Worm (Caenorhabditis elegans) whole organism, mixed stage, embryonic: ENCODE measurements around the gene F14F9.4.

Experiments used
- M03D4.4 ChIP-seq: sonication (generic microtip); optimal IDR thresholded peaks from 2 replicates; lab custom pipeline; 2017; ENCODE audit warnings: mild to moderate bottlenecking, missing genetic modification characterization, missing compliant biosample characterization
- bed-3 ChIP-seq: fragments of 200-800 bp; sonication (Bioruptor generic); optimal IDR thresholded peaks from 3 replicates; lab custom pipeline; 2018; ENCODE audit warnings: mild to moderate bottlenecking, missing genetic modification characterization, moderate library complexity, missing compliant biosample characterization
- blmp-1 ChIP-seq: fragments of 150-350 bp; optimal IDR thresholded peaks from 2 replicates; lab custom pipeline; 2014; ENCODE audit warnings: missing biosample characterization, missing genetic modification characterization
- ceh-39 ChIP-seq: fragments of 150-350 bp; optimal IDR thresholded peaks from 2 replicates; lab custom pipeline; 2014; ENCODE audit warnings: missing biosample characterization, missing genetic modification characterization
- ceh-43 ChIP-seq: fragments of 200-800 bp; sonication (Bioruptor generic); optimal IDR thresholded peaks from 2 replicates; lab custom pipeline; 2018; ENCODE audit warnings: mild to moderate bottlenecking, missing genetic modification characterization, moderate library complexity, missing compliant biosample characterization
- ceh-83 ChIP-seq: fragments of 200-800 bp; sonication (Bioruptor generic); optimal IDR thresholded peaks from 2 replicates; lab custom pipeline; 2018; ENCODE audit warnings: mild to moderate bottlenecking, missing genetic modification characterization, missing compliant biosample characterization
- ces-1 ChIP-seq: fragments of 150-350 bp; optimal IDR thresholded peaks from 2 replicates; lab custom pipeline; 2014; ENCODE audit warnings: missing biosample characterization, missing genetic modification reagents, missing genetic modification characterization
- drap-1 ChIP-seq: fragments of 200-800 bp; sonication (Bioruptor generic); optimal IDR thresholded peaks from 3 replicates; lab custom pipeline; 2018; ENCODE audit warnings: mild to moderate bottlenecking, missing genetic modification characterization, missing compliant biosample characterization
- elt-1 ChIP-seq: sonication (generic microtip); optimal IDR thresholded peaks from 2 replicates; lab custom pipeline; 2017; ENCODE audit warnings: missing genetic modification characterization, mild to moderate bottlenecking, missing compliant biosample characterization, antibody characterized with exemption, moderate library complexity, borderline replicate concordance; ENCODE audit not compliant: insufficient read depth
- elt-3 ChIP-seq: fragments of 150-350 bp; optimal IDR thresholded peaks from 2 replicates; lab custom pipeline; 2014; ENCODE audit warnings: missing biosample characterization, missing genetic modification characterization
- flh-1 ChIP-seq: fragments of 200-800 bp; sonication (Bioruptor generic); optimal IDR thresholded peaks from 2 replicates; lab custom pipeline; 2018; ENCODE audit warnings: mild to moderate bottlenecking, missing genetic modification characterization, moderate library complexity, missing compliant biosample characterization
- ham-2 ChIP-seq: fragments of 200-800 bp; sonication (Bioruptor generic); optimal IDR thresholded peaks from 2 replicates; lab custom pipeline; 2018; ENCODE audit warnings: mild to moderate bottlenecking, missing genetic modification characterization, missing compliant biosample characterization
- hlh-1 ChIP-seq: fragments of 150-350 bp; optimal IDR thresholded peaks from 2 replicates; lab custom pipeline; 2014; ENCODE audit warnings: missing biosample characterization, missing genetic modification reagents, missing genetic modification characterization
- lin-13 ChIP-seq: fragments of 150-350 bp; optimal IDR thresholded peaks from 2 replicates; lab custom pipeline; 2014; ENCODE audit warnings: missing biosample characterization, missing genetic modification characterization
- lin-32 ChIP-seq: fragments of 200-800 bp; sonication (Bioruptor generic); optimal IDR thresholded peaks from 2 replicates; lab custom pipeline; 2018; ENCODE audit warnings: mild to moderate bottlenecking, missing genetic modification characterization, missing compliant biosample characterization
- lsy-2 ChIP-seq: fragments of 150-350 bp; optimal IDR thresholded peaks from 2 replicates; lab custom pipeline; 2014; ENCODE audit warnings: missing biosample characterization, missing genetic modification characterization
- mab-5 ChIP-seq: fragments of 150-350 bp; optimal IDR thresholded peaks from 2 replicates; lab custom pipeline; 2014; ENCODE audit warnings: missing biosample characterization, missing genetic modification characterization
- mep-1 ChIP-seq: fragments of 150-350 bp; optimal IDR thresholded peaks from 2 replicates; lab custom pipeline; 2017; ENCODE audit warnings: missing biosample characterization, missing genetic modification reagents, missing genetic modification characterization, inconsistent platforms
- mls-2 ChIP-seq: sonication (generic microtip); optimal IDR thresholded peaks from 2 replicates; lab custom pipeline; 2016; ENCODE audit warnings: mild to moderate bottlenecking, missing genetic modification characterization, moderate library complexity, missing compliant biosample characterization
- nhr-12 ChIP-seq: fragments of 150-350 bp; optimal IDR thresholded peaks from 2 replicates; lab custom pipeline; 2014; ENCODE audit warnings: missing biosample characterization, missing genetic modification characterization
- nhr-237 ChIP-seq: fragments of 150-350 bp; optimal IDR thresholded peaks from 2 replicates; lab custom pipeline; 2014; ENCODE audit warnings: missing biosample characterization, missing genetic modification characterization
- nhr-28 ChIP-seq: fragments of 150-350 bp; optimal IDR thresholded peaks from 2 replicates; lab custom pipeline; 2014; ENCODE audit warnings: missing biosample characterization, missing genetic modification characterization
- nhr-76 ChIP-seq: sonication (generic microtip); optimal IDR thresholded peaks from 2 replicates; lab custom pipeline; 2017; ENCODE audit warnings: missing biosample characterization, missing genetic modification characterization
- pha-4 ChIP-seq: fragments of 150-350 bp; optimal IDR thresholded peaks from 2 replicates; lab custom pipeline; 2018; ENCODE audit warnings: missing biosample characterization, missing genetic modification reagents, missing genetic modification characterization
- sem-2 ChIP-seq: fragments of 200-800 bp; sonication (Bioruptor generic); optimal IDR thresholded peaks from 2 replicates; lab custom pipeline; 2018; ENCODE audit warnings: mild to moderate bottlenecking, missing genetic modification characterization, missing compliant biosample characterization
- snpc-4 ChIP-seq: fragments of 150-350 bp; optimal IDR thresholded peaks from 2 replicates; lab custom pipeline; 2014; ENCODE audit warnings: missing biosample characterization, missing genetic modification characterization
- sptf-1 ChIP-seq: sonication (generic microtip); optimal IDR thresholded peaks from 2 replicates; lab custom pipeline; 2017; ENCODE audit warnings: mild to moderate bottlenecking, missing genetic modification characterization, moderate library complexity, missing compliant biosample characterization
- tbx-8 ChIP-seq: fragments of 200-800 bp; sonication (Bioruptor generic); optimal IDR thresholded peaks from 2 replicates; lab custom pipeline; 2018; ENCODE audit warnings: mild to moderate bottlenecking, missing genetic modification characterization, moderate library complexity, missing compliant biosample characterization
- unc-120 ChIP-seq: sonication (generic microtip); optimal IDR thresholded peaks from 2 replicates; lab custom pipeline; 2017; ENCODE audit warnings: missing genetic modification characterization, missing compliant biosample characterization; ENCODE audit not compliant: poor library complexity, severe bottlenecking
- unc-39 ChIP-seq: fragments of 150-350 bp; optimal IDR thresholded peaks from 2 replicates; lab custom pipeline; 2014; ENCODE audit warnings: missing biosample characterization, missing genetic modification characterization
- unc-62 ChIP-seq: fragments of 150-350 bp; optimal IDR thresholded peaks from 2 replicates; lab custom pipeline; 2014; ENCODE audit warnings: missing biosample characterization, missing genetic modification reagents, missing genetic modification characterization
- zip-8 ChIP-seq: fragments of 150-350 bp; optimal IDR thresholded peaks from 2 replicates; lab custom pipeline; 2014; ENCODE audit warnings: missing biosample characterization, missing genetic modification characterization
- ztf-11 ChIP-seq: fragments of 150-350 bp; optimal IDR thresholded peaks from 2 replicates; lab custom pipeline; 2014; ENCODE audit warnings: missing biosample characterization, missing genetic modification characterization

F14F9.4 gene

ce11 chrV:5161792-5162191, 29.3 kb downstream of the F14F9.4 start, which contains the start of gene abu-6:
Gene abu-6 (minus strand): TSS chrV:5161892.
- TF ChIP-seq elt-3 (tag; lab: Kevin White, UChicago): no peak
- TF ChIP-seq ceh-39: no peak
- TF ChIP-seq nhr-12 (tag; lab: Kevin White, UChicago): no peak
- TF ChIP-seq unc-39 (tag; lab: Kevin White, UChicago): no peak
- TF ChIP-seq mab-5 (tag; lab: Kevin White, UChicago): no peak
- no peak for TF ChIP-seq drap-1 (GFP tag; lab: Kevin White, UChicago)
- TF ChIP-seq blmp-1 (tag; lab: Kevin White, UChicago): no peak
- TF ChIP-seq elt-1: no peak
- TF ChIP-seq sem-2 (GFP tag; lab: Kevin White, UChicago): no peak
- TF ChIP-seq mep-1 (tag; lab: Kevin White, UChicago): no peak
- TF ChIP-seq hlh-1 (tag; lab: Kevin White, UChicago): no peak
- TF ChIP-seq ztf-11 (tag; lab: Kevin White, UChicago): no peak
- TF ChIP-seq ham-2: no peak
- TF ChIP-seq ceh-83: no peak
- TF ChIP-seq nhr-28 (tag; lab: Kevin White, UChicago): no peak
- no peak for TF ChIP-seq lin-13 (tag; lab: Kevin White, UChicago)
- TF ChIP-seq flh-1 (GFP tag; lab: Kevin White, UChicago): no peak
- TF ChIP-seq bed-3 (GFP tag; lab: Kevin White, UChicago): no peak
- no peak for TF ChIP-seq mls-2 (tag; lab: Kevin White, UChicago)
- no peak for TF ChIP-seq ces-1

ce11 chrV:5164682-5165081, 32.1 kb downstream of the F14F9.4 start, which contains the start of gene abu-7:
Gene abu-7 (minus strand): TSS chrV:5164782.
- TF ChIP-seq hlh-1 (tag; lab: Kevin White, UChicago): no peak
- no peak for TF ChIP-seq ztf-11 (tag; lab: Kevin White, UChicago)
- TF ChIP-seq sptf-1 (tag; lab: Kevin White, UChicago): no peak
- no peak for TF ChIP-seq nhr-28 (tag; lab: Kevin White, UChicago)
- TF ChIP-seq snpc-4: no peak
- TF ChIP-seq unc-120 (tag; lab: Kevin White, UChicago): no peak
- no peak for TF ChIP-seq mep-1 (tag; lab: Kevin White, UChicago)
- TF ChIP-seq ces-1: no peak
- no peak for TF ChIP-seq tbx-8 (GFP tag; lab: Kevin White, UChicago)
- TF ChIP-seq nhr-76 (tag; lab: Kevin White, UChicago): no peak
- no peak for TF ChIP-seq lin-32 (GFP tag; lab: Kevin White, UChicago)
- no peak for TF ChIP-seq sem-2 (GFP tag; lab: Kevin White, UChicago)
- no peak for TF ChIP-seq zip-8 (tag; lab: Kevin White, UChicago)
- TF ChIP-seq lin-13 (tag; lab: Kevin White, UChicago): no peak
- no peak for TF ChIP-seq blmp-1 (tag; lab: Kevin White, UChicago)

ce11 chrV:5165426-5165825, 32.9 kb downstream of the F14F9.4 start, which contains the start of gene srw-140:
Gene srw-140 (plus strand): TSS chrV:5165726.
- no peak for TF ChIP-seq unc-62
- TF ChIP-seq M03D4.4 (tag; lab: Kevin White, UChicago): no peak
- no peak for TF ChIP-seq nhr-237 (tag; lab: Kevin White, UChicago)
- TF ChIP-seq lsy-2: no peak
- no peak for TF ChIP-seq ceh-39
- TF ChIP-seq hlh-1 (tag; lab: Kevin White, UChicago): no peak
- no peak for TF ChIP-seq drap-1 (GFP tag; lab: Kevin White, UChicago)
- no peak for TF ChIP-seq lin-32 (GFP tag; lab: Kevin White, UChicago)
- no peak for TF ChIP-seq flh-1 (GFP tag; lab: Kevin White, UChicago)
- no peak for TF ChIP-seq bed-3 (GFP tag; lab: Kevin White, UChicago)
- TF ChIP-seq mep-1 (tag; lab: Kevin White, UChicago): no peak
- no peak for TF ChIP-seq unc-120 (tag; lab: Kevin White, UChicago)
- no peak for TF ChIP-seq lin-13 (tag; lab: Kevin White, UChicago)
- TF ChIP-seq sptf-1 (tag; lab: Kevin White, UChicago): no peak
- TF ChIP-seq blmp-1 (tag; lab: Kevin White, UChicago): no peak
- no peak for TF ChIP-seq tbx-8 (GFP tag; lab: Kevin White, UChicago)
- TF ChIP-seq elt-1: no peak
- no peak for TF ChIP-seq mab-5 (tag; lab: Kevin White, UChicago)
- no peak for TF ChIP-seq ceh-83
- no peak for TF ChIP-seq nhr-12 (tag; lab: Kevin White, UChicago)

ce11 chrV:5169586-5169985, 37.0 kb downstream of the F14F9.4 start, which contains the start of gene srt-64:
Gene srt-64 (minus strand): TSS chrV:5169686.
- TF ChIP-seq unc-39 (tag; lab: Kevin White, UChicago) (no peak), ham-2 (no peak), nhr-76 (tag; lab: Kevin White, UChicago) (no peak), hlh-1 (tag; lab: Kevin White, UChicago) (no peak), unc-120 (tag; lab: Kevin White, UChicago) (no peak), lin-13 (tag; lab: Kevin White, UChicago) (no peak), sem-2 (GFP tag; lab: Kevin White, UChicago) (no peak), ceh-39 (no peak), mep-1 (tag; lab: Kevin White, UChicago) (no peak), nhr-12 (tag; lab: Kevin White, UChicago) (no peak), ceh-43 (no peak), nhr-28 (tag; lab: Kevin White, UChicago) (no peak), pha-4 (tag; lab: Kevin White, UChicago) (no peak), snpc-4 (no peak), flh-1 (GFP tag; lab: Kevin White, UChicago) (no peak)
